Fruit fly (Drosophila melanogaster): ENCODE measurements around the gene ValRS-m.

Gene ValRS-m

dm6 chr3L:8954648-8955033 lies 9.9 kb downstream of the ValRS-m start, which contains the start of gene GNBP3 (continued):
- TF ChIP-seq Xrp1 (GFP tag; IDR thresholded peaks at IDR 0.05): peak; percentile 86
- peak; percentile 31 to 38 for TF ChIP-seq dpn (GFP tag; optimal IDR thresholded peaks at IDR 0.05)
- TF ChIP-seq nerfin-1 (tag; optimal IDR thresholded peaks at IDR 0.05): no peak
- no peak for TF ChIP-seq CG4328 (GFP tag; optimal IDR thresholded peaks at IDR 0.05)
- TF ChIP-seq MESR4 (GFP tag; optimal IDR thresholded peaks at IDR 0.05): no peak
- TF ChIP-seq CG12236 (GFP tag; optimal IDR thresholded peaks at IDR 0.05): no peak
- TF ChIP-seq CG4820 (GFP tag; optimal IDR thresholded peaks at IDR 0.05): peak; percentile 76
- no peak for TF ChIP-seq CG10274 (GFP tag; optimal IDR thresholded peaks at IDR 0.05)
- TF ChIP-seq crol (GFP tag; IDR thresholded peaks at IDR 0.05): no peak
- TF ChIP-seq yki (optimal IDR thresholded peaks at IDR 0.05): no peak
- TF ChIP-seq HLHmδ (GFP tag; optimal IDR thresholded peaks at IDR 0.05): no peak
- no peak for TF ChIP-seq CG2129 (GFP tag; IDR thresholded peaks at IDR 0.05; ENCODE audit: partially characterized antibody)
- no peak for TF ChIP-seq sob (GFP tag; IDR thresholded peaks at IDR 0.05)
- TF ChIP-seq Hr78 (GFP tag; optimal IDR thresholded peaks at IDR 0.05): peak in 1 of 2 experiments; percentile 12
- no peak for TF ChIP-seq Jarid2 (GFP tag; optimal IDR thresholded peaks at IDR 0.05)
- TF ChIP-seq Sin3A (optimal IDR thresholded peaks at IDR 0.05): no peak
- TF ChIP-seq Hand (GFP tag; optimal IDR thresholded peaks at IDR 0.05): no peak
- TF ChIP-seq CG15073 (GFP tag; optimal IDR thresholded peaks at IDR 0.05): no peak
- TF ChIP-seq Blimp-1 (GFP tag; optimal IDR thresholded peaks at IDR 0.05): peak; percentile 75
- peak; percentile 61 for TF ChIP-seq CG17359 (tag; optimal IDR thresholded peaks at IDR 0.05)
- peak; percentile 3 for TF ChIP-seq CG30431 (GFP tag; optimal IDR thresholded peaks at IDR 0.05)
- no peak for TF ChIP-seq ato (GFP tag; IDR thresholded peaks at IDR 0.05; ENCODE audit: partially characterized antibody)
- TF ChIP-seq CG17385 (GFP tag; optimal IDR thresholded peaks at IDR 0.05): peak; percentile 16
- peak; percentile 39; the same call in 1 of the 3 replicates for TF ChIP-seq ci (GFP tag; IDR thresholded peaks at IDR 0.05)
- TF ChIP-seq CG16779 (GFP tag; IDR thresholded peaks at IDR 0.05): no peak
- TF ChIP-seq Asciz (GFP tag; optimal IDR thresholded peaks at IDR 0.05): peak; percentile 42
- TF ChIP-seq CG30020 (tag; optimal IDR thresholded peaks at IDR 0.05): no peak
- no peak for TF ChIP-seq odd (GFP tag; optimal IDR thresholded peaks at IDR 0.05)
- peak; percentile 70 to 87 for TF ChIP-seq bsh (GFP tag; optimal IDR thresholded peaks at IDR 0.05)
- TF ChIP-seq MTF-1 (GFP tag; optimal IDR thresholded peaks at IDR 0.05; ENCODE audit: borderline replicate concordance): no peak
- no peak for TF ChIP-seq Stat92E (GFP tag; optimal IDR thresholded peaks at IDR 0.05)
- no peak for TF ChIP-seq Doc3 (GFP tag; IDR thresholded peaks at IDR 0.05; ENCODE audit: partially characterized antibody)
- TF ChIP-seq CG7745 (tag; optimal IDR thresholded peaks at IDR 0.05): no peak
- TF ChIP-seq CG1832 (GFP tag; optimal IDR thresholded peaks at IDR 0.05): no peak
- TF ChIP-seq Hmr (GFP tag; optimal IDR thresholded peaks at IDR 0.05): no peak
- TF ChIP-seq CG34376 (GFP tag; optimal IDR thresholded peaks at IDR 0.05): peak; percentile 80
- no peak for TF ChIP-seq dan (GFP tag; IDR thresholded peaks at IDR 0.05)
- TF ChIP-seq CG8388 (GFP tag; optimal IDR thresholded peaks at IDR 0.05): peak; percentile 40
- TF ChIP-seq CG10654 (GFP tag; optimal IDR thresholded peaks at IDR 0.05): peak; percentile 19
- TF ChIP-seq CG4730 (GFP tag; IDR thresholded peaks at IDR 0.05): no peak
- TF ChIP-seq Dad (GFP tag; optimal IDR thresholded peaks at IDR 0.05): peak; percentile 33
- no peak for TF ChIP-seq NC2β (GFP tag; optimal IDR thresholded peaks at IDR 0.05)
- peak; percentile 88 for TF ChIP-seq zf30C (GFP tag; optimal IDR thresholded peaks at IDR 0.05)
- peak; percentile 16 for TF ChIP-seq NfI (GFP tag; optimal IDR thresholded peaks at IDR 0.05)
- TF ChIP-seq CG7786 (GFP tag; optimal IDR thresholded peaks at IDR 0.05): no peak
- no peak for TF ChIP-seq tup (GFP tag; optimal IDR thresholded peaks at IDR 0.05)
- peak; percentile 47; the same call in 1 of the 2 replicates for TF ChIP-seq CG14441 (GFP tag; IDR thresholded peaks at IDR 0.05)
- no peak for TF ChIP-seq CG43689 (GFP tag; IDR thresholded peaks at IDR 0.05)
- TF ChIP-seq Ssrp (tag; optimal IDR thresholded peaks at IDR 0.05): peak; percentile 28
- TF ChIP-seq CG6854 (GFP tag; optimal IDR thresholded peaks at IDR 0.05): peak; percentile 41

All from whole organism, embryonic.